Comparison of ENCODE assay signal across 1 fruit fly cellular context in genomic region chr2L:20864764-20865265, dm6.
TF ChIP-seq lines count a peak whose summit lies in the region.

Gene CG9338 (plus strand): TSS chr2L:20865215.

TF ChIP-seq in whole organism, embryonic, 481 proteins besides CTCF, POLR2A, EP300 and RAD21 (continued from another document and continues in another):
- TF ChIP-seq lmd (GFP tag; IDR thresholded peaks at IDR 0.05; lab: Robert Waterston, UW): peak; percentile 86
- TF ChIP-seq CG3847 (GFP tag; IDR thresholded peaks at IDR 0.05; lab: Robert Waterston, UW): peak; percentile 70
- TF ChIP-seq zfh2 (GFP tag; optimal IDR thresholded peaks at IDR 0.05; lab: Kevin White, UChicago): peak; percentile 84
- TF ChIP-seq esg (GFP tag; conservative IDR thresholded peaks at IDR 0.05; lab: Robert Waterston, UW): peak; percentile 76
- no peak for TF ChIP-seq CG3065 (GFP tag; optimal IDR thresholded peaks at IDR 0.05; lab: Kevin White, UChicago)
- TF ChIP-seq Doc3 (GFP tag; IDR thresholded peaks at IDR 0.05; lab: Robert Waterston, UW; ENCODE audit: partially characterized antibody): no peak
- peak; percentile 60 for TF ChIP-seq ewg (GFP tag; optimal IDR thresholded peaks at IDR 0.05; lab: Kevin White, UChicago)
- TF ChIP-seq MTF-1 (GFP tag; optimal IDR thresholded peaks at IDR 0.05; lab: Kevin White, UChicago; ENCODE audit: borderline replicate concordance): peak; percentile 36
- peak in 1 of 2 experiments; percentile 32 for TF ChIP-seq crp (GFP tag; optimal IDR thresholded peaks at IDR 0.05; lab: Kevin White, UChicago)
- TF ChIP-seq Oli (tag; optimal IDR thresholded peaks at IDR 0.05; lab: Kevin White, UChicago): peak; percentile 77
- peak; percentile 88 for TF ChIP-seq kni (GFP tag; optimal IDR thresholded peaks at IDR 0.05; lab: Kevin White, UChicago)
- peak; percentile 37 for TF ChIP-seq CG9797 (GFP tag; optimal IDR thresholded peaks at IDR 0.05; lab: Kevin White, UChicago)
- TF ChIP-seq YL-1 (GFP tag; optimal IDR thresholded peaks at IDR 0.05; lab: Kevin White, UChicago): peak; percentile 36
- TF ChIP-seq CG5245 (GFP tag; optimal IDR thresholded peaks at IDR 0.05; lab: Kevin White, UChicago): peak; percentile 48
- TF ChIP-seq Ravus (GFP tag; IDR thresholded peaks at IDR 0.05; lab: Robert Waterston, UW): peak; percentile 47; the same call in 1 of the 2 replicates
- peak; percentile 72; the same call in 2 of the 3 replicates for TF ChIP-seq gce (GFP tag; IDR thresholded peaks at IDR 0.05; lab: Robert Waterston, UW)
- peak; percentile 64 for TF ChIP-seq HmgD (GFP tag; optimal IDR thresholded peaks at IDR 0.05; lab: Kevin White, UChicago)
- peak; percentile 74 for TF ChIP-seq CG15696 (tag; optimal IDR thresholded peaks at IDR 0.05; lab: Kevin White, UChicago)
- peak; percentile 84 for TF ChIP-seq grau (tag; optimal IDR thresholded peaks at IDR 0.05; lab: Kevin White, UChicago)
- peak; percentile 85 for TF ChIP-seq Spps (tag; optimal IDR thresholded peaks at IDR 0.05; lab: Kevin White, UChicago)
- TF ChIP-seq Side (GFP tag; optimal IDR thresholded peaks at IDR 0.05; lab: Kevin White, UChicago): peak; percentile 79
- peak; percentile 70 for TF ChIP-seq CG2202 (tag; optimal IDR thresholded peaks at IDR 0.05; lab: Kevin White, UChicago)
- peak; percentile 63 for TF ChIP-seq onecut (GFP tag; IDR thresholded peaks at IDR 0.05; lab: Robert Waterston, UW)
- peak; percentile 82 for TF ChIP-seq Antp (GFP tag; optimal IDR thresholded peaks at IDR 0.05; lab: Kevin White, UChicago)
- TF ChIP-seq Vsx1 (GFP tag; optimal IDR thresholded peaks at IDR 0.05; lab: Kevin White, UChicago): peak; percentile 63
- TF ChIP-seq CG10267 (tag; optimal IDR thresholded peaks at IDR 0.05; lab: Kevin White, UChicago): peak; percentile 84
- peak; percentile 95 for TF ChIP-seq HHEX (GFP tag; optimal IDR thresholded peaks at IDR 0.05; lab: Kevin White, UChicago)
- no peak for TF ChIP-seq Kr (GFP tag; optimal IDR thresholded peaks at IDR 0.05; lab: Kevin White, UChicago)
- TF ChIP-seq CG9876 (GFP tag; optimal IDR thresholded peaks at IDR 0.05; lab: Kevin White, UChicago): peak; percentile 46
- peak; percentile 82 for TF ChIP-seq Fer2 (tag; optimal IDR thresholded peaks at IDR 0.05; lab: Kevin White, UChicago)
- TF ChIP-seq ttk (GFP tag; IDR thresholded peaks at IDR 0.05; lab: Robert Waterston, UW): peak; percentile 62; the same call in 1 of the 2 replicates
- TF ChIP-seq p53 (GFP tag; optimal IDR thresholded peaks at IDR 0.05; lab: Kevin White, UChicago): peak; percentile 53
- 0 out of 4 replicates have a peak, but pooled peaks have one; percentile 70 for TF ChIP-seq chinmo (GFP tag; IDR thresholded peaks at IDR 0.05; lab: Robert Waterston, UW; ENCODE audit: partially characterized antibody)
- TF ChIP-seq vnd (GFP tag; IDR thresholded peaks at IDR 0.05; lab: Robert Waterston, UW; ENCODE audit: partially characterized antibody): 0 out of 3 replicates have a peak, but pooled peaks have one; percentile 23
- no peak for TF ChIP-seq hth (optimal IDR thresholded peaks at IDR 0.05; lab: Kevin White, UChicago)
- 0 out of 2 replicates have a peak, but pooled peaks have one; percentile 40 for TF ChIP-seq Nf-YA (GFP tag; IDR thresholded peaks at IDR 0.05; lab: Robert Waterston, UW)
- peak; percentile 87 for TF ChIP-seq Hmr (GFP tag; optimal IDR thresholded peaks at IDR 0.05; lab: Kevin White, UChicago)
- TF ChIP-seq CG9437 (GFP tag; optimal IDR thresholded peaks at IDR 0.05; lab: Kevin White, UChicago): peak; percentile 58
- TF ChIP-seq Aef1 (GFP tag; IDR thresholded peaks at IDR 0.05; lab: Robert Waterston, UW): peak; percentile 75; the same call in 2 of the 3 replicates
- peak; percentile 70 for TF ChIP-seq CG33213 (GFP tag; optimal IDR thresholded peaks at IDR 0.05; lab: Kevin White, UChicago)
- peak; percentile 54 for TF ChIP-seq tio (GFP tag; optimal IDR thresholded peaks at IDR 0.05; lab: Kevin White, UChicago)
- no peak for TF ChIP-seq CG8478 (optimal IDR thresholded peaks at IDR 0.05; lab: Kevin White, UChicago)
- peak; percentile 70 for TF ChIP-seq CG12219 (GFP tag; optimal IDR thresholded peaks at IDR 0.05; lab: Kevin White, UChicago)
- TF ChIP-seq CG10543 (GFP tag; optimal IDR thresholded peaks at IDR 0.05; lab: Kevin White, UChicago): peak; percentile 94
- peak; percentile 79 for TF ChIP-seq B-H2 (GFP tag; optimal IDR thresholded peaks at IDR 0.05; lab: Kevin White, UChicago)
- TF ChIP-seq CG6791 (GFP tag; IDR thresholded peaks at IDR 0.05; lab: Robert Waterston, UW; ENCODE audit: partially characterized antibody): no peak; the same call in 2 of the 3 replicates
- TF ChIP-seq CG13894 (tag; optimal IDR thresholded peaks at IDR 0.05; lab: Kevin White, UChicago): peak; percentile 90
- peak; percentile 80 for TF ChIP-seq CG6175 (GFP tag; IDR thresholded peaks at IDR 0.05; lab: Robert Waterston, UW)
- peak; percentile 66; the same call in 1 of the 2 replicates for TF ChIP-seq seq (GFP tag; IDR thresholded peaks at IDR 0.05; lab: Robert Waterston, UW)
- peak; percentile 76 for TF ChIP-seq CG9932 (GFP tag; IDR thresholded peaks at IDR 0.05; lab: Robert Waterston, UW)
- TF ChIP-seq twi (tag; optimal IDR thresholded peaks at IDR 0.05; lab: Kevin White, UChicago): peak; percentile 46
- peak; percentile 69 for TF ChIP-seq CG9817 (tag; optimal IDR thresholded peaks at IDR 0.05; lab: Kevin White, UChicago)
- TF ChIP-seq exex (tag; optimal IDR thresholded peaks at IDR 0.05; lab: Kevin White, UChicago): peak; percentile 76
- peak; percentile 58 for TF ChIP-seq eyg (GFP tag; optimal IDR thresholded peaks at IDR 0.05; lab: Kevin White, UChicago)
- TF ChIP-seq jing (GFP tag; optimal IDR thresholded peaks at IDR 0.05; lab: Kevin White, UChicago): peak; percentile 59
- peak; percentile 62 for TF ChIP-seq CG17186 (GFP tag; optimal IDR thresholded peaks at IDR 0.05; lab: Kevin White, UChicago)
- TF ChIP-seq Ada2b (GFP tag; IDR thresholded peaks at IDR 0.05; lab: Robert Waterston, UW): peak; percentile 72
- TF ChIP-seq crc (GFP tag; optimal IDR thresholded peaks at IDR 0.05; lab: Kevin White, UChicago): peak; percentile 66
- peak; percentile 90 for TF ChIP-seq CG10979 (tag; optimal IDR thresholded peaks at IDR 0.05; lab: Kevin White, UChicago)
- peak; percentile 75 for TF ChIP-seq cato (GFP tag; optimal IDR thresholded peaks at IDR 0.05; lab: Kevin White, UChicago; ENCODE audit: borderline replicate concordance)
- TF ChIP-seq br (optimal IDR thresholded peaks at IDR 0.05; lab: Kevin White, UChicago): no peak
- peak; percentile 87 for TF ChIP-seq lilli (GFP tag; optimal IDR thresholded peaks at IDR 0.05; lab: Kevin White, UChicago)
- TF ChIP-seq knrl (GFP tag; IDR thresholded peaks at IDR 0.05; lab: Robert Waterston, UW; ENCODE audit: partially characterized antibody): no peak
- TF ChIP-seq Lim3 (GFP tag; IDR thresholded peaks at IDR 0.05; lab: Robert Waterston, UW): no peak
- TF ChIP-seq CG17829 (tag; optimal IDR thresholded peaks at IDR 0.05; lab: Kevin White, UChicago): peak; percentile 95
- peak; percentile 34; the same call in 1 of the 2 replicates for TF ChIP-seq dati (GFP tag; IDR thresholded peaks at IDR 0.05; lab: Robert Waterston, UW)
- TF ChIP-seq gfzf (GFP tag; optimal IDR thresholded peaks at IDR 0.05; lab: Kevin White, UChicago): no peak
- TF ChIP-seq pho (GFP tag; optimal IDR thresholded peaks at IDR 0.05; lab: Kevin White, UChicago): peak; percentile 82
- TF ChIP-seq CG3995 (GFP tag; optimal IDR thresholded peaks at IDR 0.05; lab: Kevin White, UChicago): peak; percentile 71
- TF ChIP-seq bbx (GFP tag; IDR thresholded peaks at IDR 0.05; lab: Robert Waterston, UW; ENCODE audit: partially characterized antibody): peak; percentile 57; the same call in 1 of the 2 replicates
- peak; percentile 84; the same call in 1 of the 2 replicates for TF ChIP-seq al (GFP tag; IDR thresholded peaks at IDR 0.05; lab: Robert Waterston, UW)
- TF ChIP-seq D19B (GFP tag; optimal IDR thresholded peaks at IDR 0.05; lab: Kevin White, UChicago): peak; percentile 98
- TF ChIP-seq danr (GFP tag; IDR thresholded peaks at IDR 0.05; lab: Robert Waterston, UW): peak; percentile 85; the same call in 1 of the 2 replicates
- peak; percentile 63 for TF ChIP-seq run (tag; optimal IDR thresholded peaks at IDR 0.05; lab: Kevin White, UChicago)
- no peak for TF ChIP-seq sc (optimal IDR thresholded peaks at IDR 0.05; lab: Kevin White, UChicago)
- TF ChIP-seq sc (GFP tag; optimal IDR thresholded peaks at IDR 0.05; lab: Kevin White, UChicago): peak; percentile 22
- TF ChIP-seq tin (GFP tag; optimal IDR thresholded peaks at IDR 0.05; lab: Kevin White, UChicago): peak; percentile 67
- TF ChIP-seq salm (tag; optimal IDR thresholded peaks at IDR 0.05; lab: Kevin White, UChicago): peak; percentile 72
- peak; percentile 86 for TF ChIP-seq CG13624 (GFP tag; optimal IDR thresholded peaks at IDR 0.05; lab: Kevin White, UChicago)
- TF ChIP-seq scrt (GFP tag; optimal IDR thresholded peaks at IDR 0.05; lab: Kevin White, UChicago): peak; percentile 94
- TF ChIP-seq MESR4 (GFP tag; optimal IDR thresholded peaks at IDR 0.05; lab: Kevin White, UChicago): no peak
- peak; percentile 34 for TF ChIP-seq Hey (tag; optimal IDR thresholded peaks at IDR 0.05; lab: Kevin White, UChicago)
- TF ChIP-seq CG2712 (tag; optimal IDR thresholded peaks at IDR 0.05; lab: Kevin White, UChicago): peak; percentile 97
- peak; percentile 81 for TF ChIP-seq CG4404 (GFP tag; IDR thresholded peaks at IDR 0.05; lab: Robert Waterston, UW)
- TF ChIP-seq CG12942 (GFP tag; optimal IDR thresholded peaks at IDR 0.05; lab: Kevin White, UChicago): peak; percentile 58
- no peak for TF ChIP-seq sna (GFP tag; IDR thresholded peaks at IDR 0.05; lab: Robert Waterston, UW; ENCODE audit: partially characterized antibody)
- peak; percentile 88 for TF ChIP-seq fd96Cb (tag; optimal IDR thresholded peaks at IDR 0.05; lab: Kevin White, UChicago)
- TF ChIP-seq bowl (GFP tag; IDR thresholded peaks at IDR 0.05; lab: Robert Waterston, UW): peak; percentile 31; the same call in 1 of the 2 replicates
- TF ChIP-seq CG6683 (GFP tag; optimal IDR thresholded peaks at IDR 0.05; lab: Kevin White, UChicago): peak; percentile 88
- TF ChIP-seq her (GFP tag; optimal IDR thresholded peaks at IDR 0.05; lab: Kevin White, UChicago): peak; percentile 80
- TF ChIP-seq Rx (GFP tag; IDR thresholded peaks at IDR 0.05; lab: Robert Waterston, UW): peak; percentile 89
- no peak for TF ChIP-seq CG7745 (tag; optimal IDR thresholded peaks at IDR 0.05; lab: Kevin White, UChicago)
- TF ChIP-seq Neu2 (GFP tag; optimal IDR thresholded peaks at IDR 0.05; lab: Kevin White, UChicago; ENCODE audit: borderline replicate concordance): no peak
- peak in 1 of 3 experiments; percentile 57 for TF ChIP-seq lola (GFP tag; optimal IDR thresholded peaks at IDR 0.05; lab: Kevin White, UChicago)
- TF ChIP-seq ci (GFP tag; IDR thresholded peaks at IDR 0.05; lab: Robert Waterston, UW): peak; percentile 81
- no peak for TF ChIP-seq ro (GFP tag; IDR thresholded peaks at IDR 0.05; lab: Robert Waterston, UW)
- peak; percentile 81 for TF ChIP-seq CG32767 (GFP tag; IDR thresholded peaks at IDR 0.05; lab: Robert Waterston, UW)
- TF ChIP-seq nom (GFP tag; optimal IDR thresholded peaks at IDR 0.05; lab: Kevin White, UChicago): no peak
- no peak for TF ChIP-seq h (optimal IDR thresholded peaks at IDR 0.05; lab: Kevin White, UChicago)
- peak; percentile 33 for TF ChIP-seq CG33557 (GFP tag; optimal IDR thresholded peaks at IDR 0.05; lab: Kevin White, UChicago)
- TF ChIP-seq CG12155 (GFP tag; optimal IDR thresholded peaks at IDR 0.05; lab: Kevin White, UChicago): peak; percentile 96
- TF ChIP-seq CG8290 (GFP tag; optimal IDR thresholded peaks at IDR 0.05; lab: Kevin White, UChicago): peak; percentile 40
- TF ChIP-seq CG8290 (tag; optimal IDR thresholded peaks at IDR 0.05; lab: Kevin White, UChicago): peak; percentile 14 to 60
- peak; percentile 77 for TF ChIP-seq CG16863 (GFP tag; optimal IDR thresholded peaks at IDR 0.05; lab: Kevin White, UChicago)
- peak; percentile 42; the same call in 1 of the 2 replicates for TF ChIP-seq ap (GFP tag; IDR thresholded peaks at IDR 0.05; lab: Robert Waterston, UW)
- peak; percentile 67 for TF ChIP-seq chm (GFP tag; IDR thresholded peaks at IDR 0.05; lab: Robert Waterston, UW)
- peak; percentile 86; the same call in 1 of the 2 replicates for TF ChIP-seq gsb (GFP tag; IDR thresholded peaks at IDR 0.05; lab: Robert Waterston, UW)
- peak; percentile 69 for TF ChIP-seq CG10366 (GFP tag; IDR thresholded peaks at IDR 0.05; lab: Robert Waterston, UW)
- peak; percentile 88 for TF ChIP-seq CG4730 (GFP tag; IDR thresholded peaks at IDR 0.05; lab: Robert Waterston, UW)
- peak; percentile 61 for TF ChIP-seq CG4360 (GFP tag; IDR thresholded peaks at IDR 0.05; lab: Robert Waterston, UW)
- TF ChIP-seq CG17802 (tag; optimal IDR thresholded peaks at IDR 0.05; lab: Kevin White, UChicago): peak; percentile 71
- TF ChIP-seq schlank (tag; optimal IDR thresholded peaks at IDR 0.05; lab: Kevin White, UChicago): peak; percentile 31
- TF ChIP-seq dm (GFP tag; optimal IDR thresholded peaks at IDR 0.05; lab: Kevin White, UChicago): peak; percentile 64
- peak; percentile 57 for TF ChIP-seq wdn (GFP tag; IDR thresholded peaks at IDR 0.05; lab: Robert Waterston, UW)
- TF ChIP-seq Usf (GFP tag; optimal IDR thresholded peaks at IDR 0.05; lab: Kevin White, UChicago): peak; percentile 47
- TF ChIP-seq ATbp (GFP tag; optimal IDR thresholded peaks at IDR 0.05; lab: Kevin White, UChicago): peak; percentile 74
- peak; percentile 75 for TF ChIP-seq Mes4 (GFP tag; optimal IDR thresholded peaks at IDR 0.05; lab: Kevin White, UChicago)
- no peak for TF ChIP-seq hb (GFP tag; IDR thresholded peaks at IDR 0.05; lab: Robert Waterston, UW; ENCODE audit: partially characterized antibody)
- peak; percentile 97 for TF ChIP-seq Med (GFP tag; lab: Kevin White, UChicago)
- no peak for TF ChIP-seq BEAF-32 (GFP tag; optimal IDR thresholded peaks at IDR 0.05; lab: Kevin White, UChicago)
- TF ChIP-seq Dp (GFP tag; optimal IDR thresholded peaks at IDR 0.05; lab: Kevin White, UChicago): no peak
- no peak for TF ChIP-seq Doc2 (GFP tag; IDR thresholded peaks at IDR 0.05; lab: Robert Waterston, UW)
- TF ChIP-seq PHDP (tag; optimal IDR thresholded peaks at IDR 0.05; lab: Kevin White, UChicago): peak; percentile 83
- peak; percentile 99 for TF ChIP-seq row (GFP tag; IDR thresholded peaks at IDR 0.05; lab: Robert Waterston, UW)
- peak; percentile 82 for TF ChIP-seq Dek (tag; optimal IDR thresholded peaks at IDR 0.05; lab: Kevin White, UChicago)
- no peak for TF ChIP-seq Elba2 (GFP tag; optimal IDR thresholded peaks at IDR 0.05; lab: Kevin White, UChicago)
- no peak for TF ChIP-seq fd102C (GFP tag; optimal IDR thresholded peaks at IDR 0.05; lab: Kevin White, UChicago)
- TF ChIP-seq sr (GFP tag; IDR thresholded peaks at IDR 0.05; lab: Robert Waterston, UW): peak; percentile 13; the same call in 1 of the 3 replicates
